Worm (Caenorhabditis elegans): Measurements from ENCODE around the gene Y57A10B.6.

Gene Y57A10B.6

ce11 chrII:12389783-12390182, at the start of gene Y57A10B.6:
Gene Y57A10B.6 (plus strand): TSS chrII:12390083.
- TF ChIP-seq fkh-4 (tag; optimal IDR thresholded peaks at IDR 0.05; ENCODE audit: borderline replicate concordance) (no peak), hlh-4 (tag; optimal IDR thresholded peaks at IDR 0.05) (no peak), ces-1 (GFP tag; optimal IDR thresholded peaks at IDR 0.05) (no peak), nhr-11 (tag; optimal IDR thresholded peaks at IDR 0.05) (no peak), fkh-10 (GFP tag; optimal IDR thresholded peaks at IDR 0.05) (no peak), lin-14 (GFP tag; optimal IDR thresholded peaks at IDR 0.05) (no peak), nhr-28 (tag; optimal IDR thresholded peaks at IDR 0.05) (no peak), efl-1 (optimal IDR thresholded peaks at IDR 0.05) (no peak), efl-1 (GFP tag; optimal IDR thresholded peaks at IDR 0.05 in 1 of 2) (no peak), pax-3 (tag; optimal IDR thresholded peaks at IDR 0.05) (no peak), nhr-77 (tag; optimal IDR thresholded peaks at IDR 0.05) (no peak)

- TF ChIP-seq snpc-4 (tag; optimal IDR thresholded peaks at IDR 0.05): no peak
- TF ChIP-seq nhr-11 (tag; optimal IDR thresholded peaks at IDR 0.05): no peak
- no peak for TF ChIP-seq nhr-237 (tag; optimal IDR thresholded peaks at IDR 0.05)
- no peak for TF ChIP-seq ceh-63 (GFP tag; optimal IDR thresholded peaks at IDR 0.05)
- no peak for TF ChIP-seq C04F5.9 (tag; optimal IDR thresholded peaks at IDR 0.05)
- TF ChIP-seq tbx-2 (tag; optimal IDR thresholded peaks at IDR 0.05): no peak
- no peak for TF ChIP-seq Y116A8C.19 (tag; optimal IDR thresholded peaks at IDR 0.05; ENCODE audit: borderline replicate concordance)
- TF ChIP-seq blmp-1 (tag; optimal IDR thresholded peaks at IDR 0.05): peak; percentile 6
- no peak for TF ChIP-seq zip-4 (GFP tag; optimal IDR thresholded peaks at IDR 0.05)
- no peak for TF ChIP-seq unc-30 (tag; optimal IDR thresholded peaks at IDR 0.05)
- no peak for TF ChIP-seq ceh-90 (tag; optimal IDR thresholded peaks at IDR 0.05)
- TF ChIP-seq nhr-47 (tag; optimal IDR thresholded peaks at IDR 0.05): no peak
- peak; percentile 30 to 57 (median 41) for TF ChIP-seq dpl-1 (GFP tag; optimal IDR thresholded peaks at IDR 0.05)
- TF ChIP-seq efl-1 (optimal IDR thresholded peaks at IDR 0.05): peak; percentile 19 to 42
- peak; percentile 58 to 95 for TF ChIP-seq efl-1 (GFP tag; optimal IDR thresholded peaks at IDR 0.05 in 1 of 2)
- TF ChIP-seq ces-1 (GFP tag; optimal IDR thresholded peaks at IDR 0.05): no peak
- TF ChIP-seq nhr-20 (tag; optimal IDR thresholded peaks at IDR 0.05): peak; percentile 38
- TF ChIP-seq hpl-2 (GFP tag; optimal IDR thresholded peaks at IDR 0.05): no peak
- no peak for TF ChIP-seq nhr-71 (tag; optimal IDR thresholded peaks at IDR 0.05)
- no peak for TF ChIP-seq ceh-88 (GFP tag; IDR thresholded peaks at IDR 0.05)
- no peak for TF ChIP-seq vab-15 (tag; optimal IDR thresholded peaks at IDR 0.05)
- no peak for TF ChIP-seq unc-98 (GFP tag; IDR thresholded peaks at IDR 0.05)
- peak; percentile 14 to 70 for TF ChIP-seq lin-35 (GFP tag; optimal IDR thresholded peaks at IDR 0.05)
- TF ChIP-seq rnt-1 (tag; optimal IDR thresholded peaks at IDR 0.05): no peak
- TF ChIP-seq lir-3 (tag; optimal IDR thresholded peaks at IDR 0.05; ENCODE audit: poor library complexity): no peak
- TF ChIP-seq lsy-2 (tag; optimal IDR thresholded peaks at IDR 0.05): peak in 1 of 2 experiments; percentile 48
- TF ChIP-seq ceh-8 (GFP tag; optimal IDR thresholded peaks at IDR 0.05): peak; percentile 33
- TF ChIP-seq ceh-82 (tag; optimal IDR thresholded peaks at IDR 0.05): no peak
- no peak for TF ChIP-seq nhr-84 (tag; optimal IDR thresholded peaks at IDR 0.05)
- TF ChIP-seq lin-39 (tag; optimal IDR thresholded peaks at IDR 0.05): no peak
- TF ChIP-seq swsn-7 (tag; optimal IDR thresholded peaks at IDR 0.05): no peak
- TF ChIP-seq snu-23 (GFP tag; optimal IDR thresholded peaks at IDR 0.05): peak; percentile 8
- no peak for TF ChIP-seq efl-3 (GFP tag; optimal IDR thresholded peaks at IDR 0.05)
- TF ChIP-seq lin-15B (tag; optimal IDR thresholded peaks at IDR 0.05): no peak
- TF ChIP-seq elt-2 (tag; optimal IDR thresholded peaks at IDR 0.05): no peak
- no peak for TF ChIP-seq nhr-90 (tag; optimal IDR thresholded peaks at IDR 0.05; ENCODE audit: poor library complexity)
- TF ChIP-seq hlh-4 (tag; optimal IDR thresholded peaks at IDR 0.05): no peak
- peak; percentile 26 for TF ChIP-seq lin-14 (GFP tag; optimal IDR thresholded peaks at IDR 0.05)
- TF ChIP-seq nhr-77 (tag; optimal IDR thresholded peaks at IDR 0.05): no peak
- TF ChIP-seq alr-1 (tag; optimal IDR thresholded peaks at IDR 0.05; ENCODE audit: borderline replicate concordance): no peak
- TF ChIP-seq F16B12.6 (tag; optimal IDR thresholded peaks at IDR 0.05): no peak
- TF ChIP-seq unc-130 (tag; optimal IDR thresholded peaks at IDR 0.05): no peak
- no peak for TF ChIP-seq fkh-4 (tag; optimal IDR thresholded peaks at IDR 0.05; ENCODE audit: borderline replicate concordance)
- no peak for TF ChIP-seq egl-13 (tag; optimal IDR thresholded peaks at IDR 0.05)
- no peak for TF ChIP-seq fos-1 (tag; optimal IDR thresholded peaks at IDR 0.05)
- no peak for TF ChIP-seq aly-2 (tag; optimal IDR thresholded peaks at IDR 0.05)
These were observed 48.2 kb upstream of the Y57A10B.6 start for ce11 chrII:12341566-12342223.
